Worm (Caenorhabditis elegans) whole organism, young adult: ENCODE data around the gene Y46H3D.1.

Source experiments
- aptf-2 ChIP-seq: fragments of 200-800 bp; sonication (Bioruptor generic); conservative IDR thresholded peaks from 2 replicates; pipeline ENCODE4 v1.3.6; 2022; ENCODE audit warnings: missing genetic modification reagents, missing genetic modification characterization, missing compliant biosample characterization
- aptf-3 ChIP-seq: fragments of 200-800 bp; sonication (Bioruptor generic); IDR thresholded peaks from 2 replicates; pipeline ENCODE4 v1.3.6; 2022; ENCODE audit warnings: missing genetic modification characterization, missing compliant biosample characterization

Gene Y46H3D.1

DNA sequence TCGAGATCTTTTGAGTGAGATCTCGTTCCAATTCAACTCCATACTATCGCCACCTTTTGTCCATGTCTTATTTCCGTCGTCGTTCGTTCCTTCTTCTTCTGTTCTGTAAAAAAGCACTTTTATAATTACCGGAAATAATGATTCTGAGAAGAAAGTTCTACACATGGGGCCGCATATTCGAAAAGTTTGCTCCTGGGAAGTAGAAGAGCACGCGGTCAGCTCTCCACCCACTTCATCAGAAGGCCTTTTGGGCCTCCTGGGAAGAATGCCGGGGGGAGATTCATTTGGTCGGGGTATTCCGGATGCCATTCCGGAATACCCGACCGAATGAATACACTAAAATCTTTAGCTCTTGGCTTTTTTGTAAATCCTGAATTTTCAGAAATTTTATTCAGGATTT, 50.2 kb downstream of the Y46H3D.1 start, which contains the start of gene Y46H3C.5:
TSS of gene Y46H3C.5 (minus strand) at position 2 of the 400 bp plus-strand sequence.
- TF ChIP-seq aptf-3 (0 out of 2 replicates have a peak, but pooled peaks have one; percentile 63), aptf-2 (GFP tag; lab: Robert Waterston, UW) (peak; percentile 80)
